Fruit fly (Drosophila melanogaster) whole organism, wandering third instar larva: ENCODE measurements around the gene Xrp1.
A peak's percentile ranks its signal among the peaks of the same experiment; 100 is the strongest.

Source experiments
- CG32264 ChIP-seq: fragments of 200-800 bp; sonication (Bioruptor generic); optimal IDR thresholded peaks from 2 replicates; lab custom pipeline; 2016; ENCODE audit warnings: missing biosample characterization, missing genetic modification characterization
- CG9705 ChIP-seq: fragments of 200-800 bp; sonication (Bioruptor generic); optimal IDR thresholded peaks from 2 replicates; lab custom pipeline; 2018; ENCODE audit warnings: missing biosample characterization, mild to moderate bottlenecking, missing genetic modification characterization
- Dif ChIP-seq: fragments of 200-275, 200-300 bp; sonication (Bioruptor generic); optimal IDR thresholded peaks from 2 replicates; lab custom pipeline; 2018; ENCODE audit warnings: missing biosample characterization, missing genetic modification characterization; ENCODE audit not compliant: partially characterized antibody
- GATAd ChIP-seq: sonication (Bioruptor generic); optimal IDR thresholded peaks from 2 replicates; lab custom pipeline; 2016; ENCODE audit warnings: missing biosample characterization, missing genetic modification characterization
- HLH106 ChIP-seq: fragments of 200-800 bp; optimal IDR thresholded peaks from 3 replicates; lab custom pipeline; 2019; ENCODE audit warnings: missing biosample characterization, mild to moderate bottlenecking, missing genetic modification characterization, moderate library complexity
- Hnf4 ChIP-seq: fragments of 200-800 bp; sonication (Bioruptor generic); optimal IDR thresholded peaks from 2 replicates; lab custom pipeline; 2016; ENCODE audit warnings: missing biosample characterization, mild to moderate bottlenecking, missing genetic modification characterization
- Hr78 ChIP-seq: fragments of >200 bp; optimal IDR thresholded peaks from 2 replicates; lab custom pipeline; 2017; ENCODE audit warnings: missing biosample characterization, missing genetic modification characterization
- Hr83 ChIP-seq: fragments of 200-300 bp; sonication (Bioruptor generic); optimal IDR thresholded peaks from 2 replicates; lab custom pipeline; 2016; ENCODE audit warnings: missing biosample characterization, mild to moderate bottlenecking, missing genetic modification characterization, moderate library complexity; ENCODE audit not compliant: poor library complexity, severe bottlenecking
- Jra ChIP-seq: sonication (Bioruptor generic); optimal IDR thresholded peaks from 2 replicates; lab custom pipeline; 2016; ENCODE audit warnings: missing biosample characterization, missing genetic modification characterization
- Mio ChIP-seq: sonication (Bioruptor generic); optimal IDR thresholded peaks from 2 replicates; lab custom pipeline; 2016; ENCODE audit warnings: missing biosample characterization, missing genetic modification characterization
- N ChIP-seq: fragments of >200 bp; optimal IDR thresholded peaks from 2 replicates; lab custom pipeline; 2018; ENCODE audit warnings: missing biosample characterization, missing external identifiers, missing genetic modification characterization
- OdsH ChIP-seq: fragments of 200-800 bp; sonication (Bioruptor generic); optimal IDR thresholded peaks from 2 replicates; lab custom pipeline; 2016; ENCODE audit warnings: missing biosample characterization, mild to moderate bottlenecking, missing genetic modification characterization
- Rel ChIP-seq, 2 experiments: fragments of 200-800 bp; sonication (Bioruptor generic) in 1 of 2; optimal IDR thresholded peaks; 2 replicates in 1 of 2; 3 replicates in 1 of 2; lab custom pipeline; 2016 to 2019; ENCODE audit warnings: mild to moderate bottlenecking in 2 of 2, missing biosample characterization in 2 of 2, missing genetic modification characterization in 2 of 2, moderate library complexity in 1 of 2
- Sp1 ChIP-seq: fragments of 200-800 bp; sonication (Bioruptor generic); optimal IDR thresholded peaks from 3 replicates; lab custom pipeline; 2019; ENCODE audit warnings: missing biosample characterization, mild to moderate bottlenecking, missing genetic modification characterization, moderate library complexity
- brk ChIP-seq: fragments of 200-800 bp; sonication (Bioruptor generic); optimal IDR thresholded peaks from 2 replicates; lab custom pipeline; 2016; ENCODE audit warnings: missing biosample characterization, mild to moderate bottlenecking, missing genetic modification characterization
- dl ChIP-seq, 2 experiments: fragments of 175-275, 200-275 bp in 1 of 2; fragments of 200-275 bp in 1 of 2; sonication (Bioruptor generic); optimal IDR thresholded peaks; lab custom pipeline; 2018; ENCODE audit warnings: mild to moderate bottlenecking in 2 of 2, missing biosample characterization in 2 of 2, missing genetic modification characterization in 2 of 2, moderate library complexity in 2 of 2; ENCODE audit not compliant: partially characterized antibody in 2 of 2, insufficient read depth in 1 of 2
- dmrt93B ChIP-seq: fragments of 200-800 bp; sonication (Bioruptor generic); optimal IDR thresholded peaks from 2 replicates; lab custom pipeline; 2018; ENCODE audit warnings: missing biosample characterization, mild to moderate bottlenecking, missing genetic modification characterization
- ey ChIP-seq: fragments of 200-800 bp; sonication (Bioruptor generic); optimal IDR thresholded peaks from 2 replicates; lab custom pipeline; 2016; ENCODE audit warnings: missing biosample characterization, missing genetic modification characterization
- foxo ChIP-seq, 2 experiments: fragments of 200-800 bp; sonication (Bioruptor generic); optimal IDR thresholded peaks; 2 replicates in 1 of 2; 3 replicates in 1 of 2; lab custom pipeline; 2016 to 2017; ENCODE audit warnings: missing biosample characterization in 2 of 2, missing genetic modification characterization in 2 of 2
- fru ChIP-seq: fragments of 200-800 bp; sonication (Bioruptor generic); optimal IDR thresholded peaks from 3 replicates; lab custom pipeline; 2016; ENCODE audit warnings: missing biosample characterization, mild to moderate bottlenecking, missing genetic modification characterization
- h ChIP-seq: fragments of 200-800 bp; sonication (Bioruptor generic); optimal IDR thresholded peaks from 3 replicates; lab custom pipeline; 2016; ENCODE audit warnings: missing biosample characterization, mild to moderate bottlenecking, missing genetic modification characterization
- jim ChIP-seq: fragments of 175-275, 200-325 bp; sonication (Bioruptor generic); optimal IDR thresholded peaks from 2 replicates; lab custom pipeline; 2016; ENCODE audit warnings: missing biosample characterization, mild to moderate bottlenecking, missing genetic modification characterization
- lola ChIP-seq: fragments of >200 bp; optimal IDR thresholded peaks from 2 replicates; lab custom pipeline; 2017; ENCODE audit warnings: missing biosample characterization, missing genetic modification characterization
- pan ChIP-seq: fragments of >200 bp; optimal IDR thresholded peaks from 2 replicates; lab custom pipeline; 2017
- psq ChIP-seq: fragments of 200-800 bp; sonication (Bioruptor generic); optimal IDR thresholded peaks from 3 replicates; lab custom pipeline; 2017; ENCODE audit warnings: missing biosample characterization, mild to moderate bottlenecking, missing genetic modification characterization, moderate library complexity
- rgr ChIP-seq: fragments of 200-800 bp; sonication (Bioruptor generic); optimal IDR thresholded peaks from 3 replicates; lab custom pipeline; 2016; ENCODE audit warnings: missing biosample characterization, mild to moderate bottlenecking, missing genetic modification characterization
- sage ChIP-seq: fragments of 200-800 bp; sonication (Bioruptor generic); optimal IDR thresholded peaks from 2 replicates; lab custom pipeline; 2016; ENCODE audit warnings: missing biosample characterization, mild to moderate bottlenecking, missing genetic modification characterization
- tai ChIP-seq: sonication (Bioruptor generic); optimal IDR thresholded peaks from 2 replicates; lab custom pipeline; 2016; ENCODE audit warnings: missing biosample characterization, missing genetic modification characterization
- woc ChIP-seq: sonication (Bioruptor generic); optimal IDR thresholded peaks from 2 replicates; lab custom pipeline; 2016; ENCODE audit warnings: missing biosample characterization, mild to moderate bottlenecking, missing genetic modification characterization

The Xrp1 gene

dm6 chr3R:18905921-18906878, 8.6 kb upstream of the Xrp1 start, which contains the start of gene EndoA:
EndoA (plus strand) TSS chr3R:18906609.
- TF ChIP-seq Hr83 (GFP tag; lab: Kevin White, UChicago), result peak; percentile 75
- no peak for TF ChIP-seq N
- TF ChIP-seq psq (GFP tag; lab: Kevin White, UChicago), result peak; percentile 35
- peak; percentile 21 for TF ChIP-seq fru (GFP tag; lab: Kevin White, UChicago)
- no peak for TF ChIP-seq Mio (GFP tag; lab: Kevin White, UChicago)
- peak; percentile 18 for TF ChIP-seq Dif (GFP tag; lab: Kevin White, UChicago)
- TF ChIP-seq foxo (GFP tag; optimal IDR thresholded peaks at IDR 0.05; lab: Kevin White, UChicago), result peak in 1 of 2 experiments; percentile 60
- peak; percentile 18 for TF ChIP-seq ey (GFP tag; lab: Kevin White, UChicago)
- peak; percentile 37 for TF ChIP-seq Sp1 (GFP tag; lab: Kevin White, UChicago)
- TF ChIP-seq jim (GFP tag; lab: Kevin White, UChicago), result no peak
- no peak for TF ChIP-seq Rel (GFP tag; optimal IDR thresholded peaks at IDR 0.05; lab: Kevin White, UChicago)
- peak; percentile 47 for TF ChIP-seq Rel (tag; optimal IDR thresholded peaks at IDR 0.05; lab: Kevin White, UChicago)
- TF ChIP-seq Hnf4 (GFP tag; lab: Kevin White, UChicago), result peak; percentile 48
- TF ChIP-seq OdsH (GFP tag; lab: Kevin White, UChicago), result no peak
- peak; percentile 53 for TF ChIP-seq HLH106
- no peak for TF ChIP-seq woc (GFP tag; lab: Kevin White, UChicago)
- TF ChIP-seq rgr, result peak; percentile 45
- TF ChIP-seq dmrt93B, result peak; percentile 17
- TF ChIP-seq sage (GFP tag; lab: Kevin White, UChicago), result peak; percentile 48
- no peak for TF ChIP-seq brk (GFP tag; lab: Kevin White, UChicago)
- no peak for TF ChIP-seq GATAd (GFP tag; lab: Kevin White, UChicago)
- no peak for TF ChIP-seq CG32264 (GFP tag; lab: Kevin White, UChicago)
- TF ChIP-seq Jra, result peak; percentile 25
- peak; percentile 32 for TF ChIP-seq h (GFP tag; lab: Kevin White, UChicago)
- TF ChIP-seq Hr78, result no peak

- TF ChIP-seq h (GFP tag; lab: Kevin White, UChicago) (no peak), Mio (GFP tag; lab: Kevin White, UChicago) (no peak), jim (GFP tag; lab: Kevin White, UChicago) (no peak), Hr78 (no peak), tai (GFP tag; lab: Kevin White, UChicago) (no peak), OdsH (GFP tag; lab: Kevin White, UChicago) (no peak), pan (lab: Kevin White, UChicago) (no peak), Hnf4 (GFP tag; lab: Kevin White, UChicago) (no peak), Jra (no peak), woc (GFP tag; lab: Kevin White, UChicago) (no peak), lola (no peak), Dif (GFP tag; lab: Kevin White, UChicago) (no peak), Rel (GFP tag; optimal IDR thresholded peaks at IDR 0.05; lab: Kevin White, UChicago) (no peak), Rel (tag; optimal IDR thresholded peaks at IDR 0.05; lab: Kevin White, UChicago) (no peak), CG9705 (GFP tag; lab: Kevin White, UChicago) (no peak), GATAd (GFP tag; lab: Kevin White, UChicago) (no peak), dmrt93B (no peak), CG32264 (GFP tag; lab: Kevin White, UChicago) (no peak), HLH106 (no peak), N (no peak)
Measured at dm6 chr3R:18910336-18910735, 4.4 kb upstream of the Xrp1 start.

- TF ChIP-seq foxo (GFP tag; optimal IDR thresholded peaks at IDR 0.05; lab: Kevin White, UChicago) (peak in 1 of 2 experiments; percentile 3), CG9705 (GFP tag; lab: Kevin White, UChicago) (no peak), lola (no peak), pan (lab: Kevin White, UChicago) (no peak), Sp1 (GFP tag; lab: Kevin White, UChicago) (no peak), dl (GFP tag; optimal IDR thresholded peaks at IDR 0.05; lab: Kevin White, UChicago; ENCODE audit: insufficient read depth in 1 of 2, partially characterized antibody in 2 of 2) (no peak)
Measured at dm6 chr3R:18910923-18911322, 3.8 kb upstream of the Xrp1 start.
